Fruit fly (Drosophila melanogaster): Measurements from ENCODE around the gene Pex23.

Pex23 gene

DNA sequence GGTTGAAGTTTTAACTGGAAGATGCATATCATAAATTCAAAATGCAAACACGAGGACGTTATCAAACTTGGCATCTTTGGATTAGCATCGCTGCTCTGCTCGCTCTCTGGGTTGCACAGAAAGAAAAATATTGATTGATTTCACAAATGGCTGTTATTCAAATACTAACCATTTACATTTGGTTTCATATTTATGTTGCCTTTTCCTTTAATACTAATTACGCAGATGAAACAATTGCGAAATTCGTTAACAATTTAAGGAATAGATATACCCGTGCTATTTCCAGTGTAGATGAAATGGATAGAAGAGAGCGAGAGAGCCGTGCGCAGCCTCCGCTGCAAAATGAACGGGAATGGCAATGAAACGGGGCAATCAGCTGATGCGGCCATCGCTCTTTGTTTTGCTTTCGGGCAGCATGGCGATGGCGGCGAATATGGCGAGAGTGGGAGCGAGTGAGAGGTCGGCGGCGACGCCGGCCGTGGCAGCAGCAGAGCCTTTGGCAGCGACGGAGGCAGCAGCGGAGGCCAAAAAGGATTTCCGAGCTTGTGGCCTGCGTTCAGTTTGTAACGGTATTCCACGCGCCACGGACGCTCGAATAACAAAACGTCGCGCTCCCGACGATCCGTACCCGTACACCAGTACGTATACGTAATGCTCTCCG is 54.3 kb downstream of the Pex23 start, which contains the start of gene rdgC (continued):
- TF ChIP-seq hbn (GFP tag; IDR thresholded peaks at IDR 0.05; ENCODE audit: partially characterized antibody): no peak
- TF ChIP-seq bcd (GFP tag; optimal IDR thresholded peaks at IDR 0.05): peak; percentile 95
- TF ChIP-seq tap (tag; optimal IDR thresholded peaks at IDR 0.05): peak; percentile 98
- TF ChIP-seq CG7271 (tag; optimal IDR thresholded peaks at IDR 0.05): peak; percentile 63
- peak; percentile 88 for TF ChIP-seq Ravus (GFP tag; IDR thresholded peaks at IDR 0.05)
- TF ChIP-seq Camta (GFP tag; optimal IDR thresholded peaks at IDR 0.05): peak; percentile 95
- peak; percentile 89 for TF ChIP-seq grn (GFP tag; optimal IDR thresholded peaks at IDR 0.05)
- peak; percentile 81 for TF ChIP-seq CG11723 (GFP tag; optimal IDR thresholded peaks at IDR 0.05)
- no peak for TF ChIP-seq HLH4C (GFP tag; IDR thresholded peaks at IDR 0.05; ENCODE audit: partially characterized antibody)
- TF ChIP-seq Poxn (GFP tag; IDR thresholded peaks at IDR 0.05): peak; percentile 81
- TF ChIP-seq CG14050 (GFP tag; IDR thresholded peaks at IDR 0.05): peak; percentile 95
- TF ChIP-seq gce (GFP tag; IDR thresholded peaks at IDR 0.05): peak; percentile 96
- peak in 1 of 2 experiments; percentile 70 for TF ChIP-seq crp (GFP tag; optimal IDR thresholded peaks at IDR 0.05)
- no peak for TF ChIP-seq CG10431 (GFP tag; optimal IDR thresholded peaks at IDR 0.05)
- TF ChIP-seq CrebB (tag; optimal IDR thresholded peaks at IDR 0.05): peak; percentile 95
- TF ChIP-seq tup (GFP tag; optimal IDR thresholded peaks at IDR 0.05): peak; percentile 88
- peak; percentile 88 for TF ChIP-seq Optix (GFP tag; IDR thresholded peaks at IDR 0.05)
- TF ChIP-seq nerfin-2 (GFP tag; IDR thresholded peaks at IDR 0.05; ENCODE audit: partially characterized antibody): no peak
- TF ChIP-seq Hr3 (GFP tag; optimal IDR thresholded peaks at IDR 0.05): peak; percentile 90
- peak; percentile 83 for TF ChIP-seq CG12236 (GFP tag; optimal IDR thresholded peaks at IDR 0.05)
- peak; percentile 95 for TF ChIP-seq C15 (GFP tag; IDR thresholded peaks at IDR 0.05)
- peak; percentile 94 for TF ChIP-seq Dip3 (GFP tag; optimal IDR thresholded peaks at IDR 0.05)
- peak; percentile 93 for TF ChIP-seq NC2β (GFP tag; optimal IDR thresholded peaks at IDR 0.05)
- TF ChIP-seq lbe (GFP tag; optimal IDR thresholded peaks at IDR 0.05): peak; percentile 54
- TF ChIP-seq CG1792 (GFP tag; optimal IDR thresholded peaks at IDR 0.05): peak; percentile 95
- peak; percentile 96 for TF ChIP-seq row (GFP tag; IDR thresholded peaks at IDR 0.05)
- TF ChIP-seq MESR4 (GFP tag; optimal IDR thresholded peaks at IDR 0.05): peak; percentile 63
- TF ChIP-seq CG1832 (GFP tag; optimal IDR thresholded peaks at IDR 0.05): peak; percentile 45
- TF ChIP-seq Fer1 (GFP tag; optimal IDR thresholded peaks at IDR 0.05): peak; percentile 96
- peak; percentile 93 for TF ChIP-seq CG5953 (GFP tag; IDR thresholded peaks at IDR 0.05)
- no peak for TF ChIP-seq cad (GFP tag; optimal IDR thresholded peaks at IDR 0.05)
- TF ChIP-seq slou (GFP tag; optimal IDR thresholded peaks at IDR 0.05): peak; percentile 92
- peak; percentile 98 for TF ChIP-seq Ada2b (GFP tag; IDR thresholded peaks at IDR 0.05)
- TF ChIP-seq CG9817 (tag; optimal IDR thresholded peaks at IDR 0.05): peak; percentile 91
- TF ChIP-seq CG9932 (GFP tag; IDR thresholded peaks at IDR 0.05): peak; percentile 89
- TF ChIP-seq ato (GFP tag; IDR thresholded peaks at IDR 0.05; ENCODE audit: partially characterized antibody): no peak
- peak; percentile 80 for TF ChIP-seq ash1 (GFP tag; optimal IDR thresholded peaks at IDR 0.05)
- peak; percentile 83 for TF ChIP-seq Fer2 (tag; optimal IDR thresholded peaks at IDR 0.05)
- peak; percentile 96 for TF ChIP-seq PHDP (tag; optimal IDR thresholded peaks at IDR 0.05)
- peak; percentile 97 for TF ChIP-seq Xrp1 (GFP tag; IDR thresholded peaks at IDR 0.05)
- peak; percentile 89 for TF ChIP-seq CG10267 (tag; optimal IDR thresholded peaks at IDR 0.05)
- peak; percentile 91 for TF ChIP-seq CG11093 (GFP tag; IDR thresholded peaks at IDR 0.05)
- TF ChIP-seq cato (GFP tag; optimal IDR thresholded peaks at IDR 0.05; ENCODE audit: borderline replicate concordance): peak; percentile 87
- peak; percentile 92 for TF ChIP-seq CG14667 (GFP tag; IDR thresholded peaks at IDR 0.05)
- no peak for TF ChIP-seq chinmo (GFP tag; IDR thresholded peaks at IDR 0.05; ENCODE audit: partially characterized antibody)
- TF ChIP-seq NK7.1 (GFP tag; optimal IDR thresholded peaks at IDR 0.05): peak; percentile 94
- TF ChIP-seq Opbp (GFP tag; IDR thresholded peaks at IDR 0.05; ENCODE audit: partially characterized antibody): no peak
- TF ChIP-seq zfh2 (GFP tag; optimal IDR thresholded peaks at IDR 0.05): peak; percentile 93
- peak; percentile 94 for TF ChIP-seq Drgx (GFP tag; IDR thresholded peaks at IDR 0.05)
- peak; percentile 94 for TF ChIP-seq pho (GFP tag; optimal IDR thresholded peaks at IDR 0.05)
